Fruit fly (Drosophila melanogaster) whole organism: Measurements from ENCODE around the gene CG14325.

Source experiments
- EcR ChIP-seq, 2 experiments: fragments of >200 bp; optimal IDR thresholded peaks; 2 replicates each; lab custom pipeline; 2017; ENCODE audit warnings: missing biosample characterization in 2 of 2, missing genetic modification characterization in 2 of 2, missing genetic modification reagents in 2 of 2
- pan ChIP-seq: fragments of >200 bp; optimal IDR thresholded peaks from 2 replicates; lab custom pipeline; 2017
- psq ChIP-seq: fragments of >200 bp; optimal IDR thresholded peaks from 2 replicates; lab custom pipeline; 2017

- TF ChIP-seq pan (no peak), psq (no peak), EcR (GFP tag; optimal IDR thresholded peaks at IDR 0.05; lab: Kevin White, UChicago) (no peak)
Measured at dm6 chr3R:17644019-17644418, 17.1 kb downstream of the CG14325 start.
